Fruit fly (Drosophila melanogaster) whole organism, prepupa: ENCODE data around the gene fan.

ENCODE experiments used
- Blimp-1 ChIP-seq: fragments of 200-800 bp; sonication (Bioruptor generic); optimal IDR thresholded peaks from 3 replicates; lab custom pipeline; 2017; ENCODE audit warnings: missing biosample characterization, missing genetic modification characterization, mild to moderate bottlenecking, moderate library complexity, missing genetic modification reagents
- CG10669 ChIP-seq: fragments of 200-800 bp; sonication (Bioruptor generic); optimal IDR thresholded peaks from 3 replicates; lab custom pipeline; 2018; ENCODE audit warnings: missing biosample characterization, mild to moderate bottlenecking, missing genetic modification characterization, moderate library complexity
- CG11294 ChIP-seq: fragments of 200-800 bp; sonication (Bioruptor generic); IDR thresholded peaks from 2 replicates; pipeline ENCODE4 v1.3.6; 2022; ENCODE audit warnings: missing biosample characterization, missing genetic modification characterization
- CG11762 ChIP-seq: fragments of 200-800 bp; sonication (Bioruptor generic); optimal IDR thresholded peaks from 3 replicates; lab custom pipeline; 2016; ENCODE audit warnings: missing biosample characterization, missing genetic modification characterization; ENCODE audit not compliant: insufficient read depth
- CG15336 ChIP-seq: fragments of 200-800 bp; sonication (Bioruptor generic); IDR thresholded peaks from 2 replicates; pipeline ENCODE4 v1.3.6; 2022; ENCODE audit warnings: missing biosample characterization, missing genetic modification characterization
- CG1621 ChIP-seq: fragments of 200-800 bp; sonication (Bioruptor generic); optimal IDR thresholded peaks from 3 replicates; lab custom pipeline; 2018; ENCODE audit warnings: missing biosample characterization, mild to moderate bottlenecking, missing genetic modification characterization
- CG16779 ChIP-seq: fragments of 200-800 bp; sonication (Bioruptor generic); optimal IDR thresholded peaks from 3 replicates; lab custom pipeline; 2017; ENCODE audit warnings: missing biosample characterization, mild to moderate bottlenecking, missing genetic modification characterization
- CG3032 ChIP-seq: fragments of 200-800 bp; optimal IDR thresholded peaks from 2 replicates; lab custom pipeline; 2019; ENCODE audit warnings: missing biosample characterization, mild to moderate bottlenecking, missing genetic modification characterization, moderate library complexity
- CG31627 ChIP-seq: fragments of 200-800 bp; sonication (Bioruptor generic); optimal IDR thresholded peaks from 3 replicates; lab custom pipeline; 2016; ENCODE audit warnings: missing biosample characterization, missing genetic modification characterization
- CG32006 ChIP-seq: fragments of 200-800 bp; sonication (Bioruptor generic); optimal IDR thresholded peaks from 3 replicates; lab custom pipeline; 2017; ENCODE audit warnings: missing biosample characterization, mild to moderate bottlenecking, missing genetic modification characterization
- CG34406 ChIP-seq: fragments of 200-800 bp; sonication (Bioruptor generic); optimal IDR thresholded peaks from 3 replicates; lab custom pipeline; 2016; ENCODE audit warnings: missing biosample characterization, missing genetic modification characterization
- CG3919 ChIP-seq: fragments of 200-800 bp; sonication (Bioruptor generic); optimal IDR thresholded peaks from 3 replicates; lab custom pipeline; 2016; ENCODE audit warnings: missing biosample characterization, missing genetic modification characterization
- CG4318 ChIP-seq: fragments of 200-800 bp; sonication (Bioruptor generic); optimal IDR thresholded peaks from 3 replicates; lab custom pipeline; 2017; ENCODE audit warnings: missing biosample characterization, mild to moderate bottlenecking, missing genetic modification characterization
- CG6163 ChIP-seq: fragments of 200-800 bp; sonication (Bioruptor generic); IDR thresholded peaks from 3 replicates; pipeline ENCODE4 v1.3.6; 2022; ENCODE audit warnings: missing biosample characterization, missing genetic modification characterization
- CG6276 ChIP-seq: fragments of 200-800 bp; sonication (Bioruptor generic); optimal IDR thresholded peaks from 2 replicates; lab custom pipeline; 2017; ENCODE audit warnings: missing biosample characterization, mild to moderate bottlenecking, missing genetic modification characterization
- CG6792 ChIP-seq: fragments of 200-800 bp; sonication (Bioruptor generic); optimal IDR thresholded peaks from 3 replicates; lab custom pipeline; 2016; ENCODE audit warnings: missing biosample characterization, missing genetic modification characterization
- CG6808 ChIP-seq: fragments of 200-800 bp; sonication (Bioruptor generic); optimal IDR thresholded peaks from 3 replicates; lab custom pipeline; 2017; ENCODE audit warnings: missing biosample characterization, missing genetic modification characterization, mild to moderate bottlenecking, moderate library complexity, missing genetic modification reagents
- CG6854 ChIP-seq: fragments of 200-800 bp; sonication (Bioruptor generic); optimal IDR thresholded peaks from 2 replicates; lab custom pipeline; 2017; ENCODE audit warnings: missing biosample characterization, mild to moderate bottlenecking, missing genetic modification characterization
- CG7368 ChIP-seq: fragments of 200-800 bp; sonication (Bioruptor generic); optimal IDR thresholded peaks from 3 replicates; lab custom pipeline; 2016; ENCODE audit warnings: missing biosample characterization, missing genetic modification characterization
- CG8119 ChIP-seq: fragments of 200-800 bp; sonication (Bioruptor generic); IDR thresholded peaks from 3 replicates; pipeline ENCODE4 v1.3.6; 2022; ENCODE audit warnings: missing biosample characterization, missing genetic modification characterization
- CG8319 ChIP-seq: fragments of 200-800 bp; sonication (Bioruptor generic); optimal IDR thresholded peaks from 3 replicates; lab custom pipeline; 2016; ENCODE audit warnings: missing biosample characterization, missing genetic modification characterization
- CG8632 ChIP-seq: fragments of 200-800 bp; sonication (Bioruptor generic); optimal IDR thresholded peaks from 3 replicates; lab custom pipeline; 2016; ENCODE audit warnings: missing biosample characterization, missing genetic modification characterization
- CG9139 ChIP-seq: fragments of 200-800 bp; sonication (Bioruptor generic); optimal IDR thresholded peaks from 3 replicates; lab custom pipeline; 2017; ENCODE audit warnings: missing biosample characterization, mild to moderate bottlenecking, missing genetic modification characterization
- Eip75B ChIP-seq: fragments of 200-800 bp; sonication (Bioruptor generic); optimal IDR thresholded peaks from 3 replicates; lab custom pipeline; 2016; ENCODE audit warnings: missing biosample characterization, missing genetic modification characterization
- Eip78C ChIP-seq: fragments of 200-800 bp; sonication (Bioruptor generic); peaks from one replicate; lab custom pipeline; 2016; ENCODE audit warnings: missing biosample characterization, missing genetic modification characterization
- Eip93F ChIP-seq: fragments of 200-800 bp; sonication (Bioruptor generic); optimal IDR thresholded peaks from 2 replicates; lab custom pipeline; 2016; ENCODE audit warnings: missing biosample characterization, mild to moderate bottlenecking, missing genetic modification characterization
- Ets21C ChIP-seq: fragments of 200-800 bp; sonication (Bioruptor generic); optimal IDR thresholded peaks from 3 replicates; lab custom pipeline; 2016; ENCODE audit warnings: missing biosample characterization, missing genetic modification characterization
- Ets96B ChIP-seq: fragments of 200-800 bp; optimal IDR thresholded peaks from 2 replicates; lab custom pipeline; 2019; ENCODE audit warnings: missing biosample characterization, mild to moderate bottlenecking, missing genetic modification characterization, moderate library complexity
- Met ChIP-seq: fragments of 200-800 bp; sonication (Bioruptor generic); optimal IDR thresholded peaks from 3 replicates; lab custom pipeline; 2016; ENCODE audit warnings: missing biosample characterization, missing genetic modification characterization
- OdsH ChIP-seq: fragments of 200-800 bp; sonication (Bioruptor generic); optimal IDR thresholded peaks from 3 replicates; lab custom pipeline; 2016; ENCODE audit warnings: missing biosample characterization, missing genetic modification characterization
- Smox ChIP-seq: fragments of 200-800 bp; sonication (Bioruptor generic); optimal IDR thresholded peaks from 3 replicates; lab custom pipeline; 2016; ENCODE audit warnings: missing biosample characterization, missing genetic modification characterization
- Sox15 ChIP-seq: fragments of 200-800 bp; sonication (Bioruptor generic); optimal IDR thresholded peaks from 3 replicates; lab custom pipeline; 2016; ENCODE audit warnings: missing biosample characterization, missing genetic modification characterization
- achi ChIP-seq: fragments of 200-800 bp; sonication (Bioruptor generic); optimal IDR thresholded peaks from 3 replicates; lab custom pipeline; 2016; ENCODE audit warnings: missing biosample characterization, missing genetic modification characterization
- acj6 ChIP-seq: fragments of 200-800 bp; sonication (Bioruptor generic); optimal IDR thresholded peaks from 3 replicates; lab custom pipeline; 2016; ENCODE audit warnings: missing biosample characterization, missing genetic modification characterization
- cyc ChIP-seq: fragments of 200-800 bp; sonication (Bioruptor generic); optimal IDR thresholded peaks from 3 replicates; lab custom pipeline; 2016; ENCODE audit warnings: missing biosample characterization, missing genetic modification characterization
- dac ChIP-seq: fragments of 200-800 bp; sonication (Bioruptor generic); optimal IDR thresholded peaks from 2 replicates; lab custom pipeline; 2017; ENCODE audit warnings: missing biosample characterization, mild to moderate bottlenecking, missing genetic modification characterization
- dsx ChIP-seq: fragments of 200-800 bp; optimal IDR thresholded peaks from 3 replicates; lab custom pipeline; 2019; ENCODE audit warnings: missing biosample characterization, mild to moderate bottlenecking, missing genetic modification characterization, moderate library complexity; ENCODE audit not compliant: poor library complexity, severe bottlenecking
- esn ChIP-seq: fragments of 200-800 bp; sonication (Bioruptor generic); optimal IDR thresholded peaks from 2 replicates; lab custom pipeline; 2016; ENCODE audit warnings: missing biosample characterization, mild to moderate bottlenecking, missing genetic modification characterization, moderate library complexity
- fd59A ChIP-seq: fragments of 200-800 bp; sonication (Bioruptor generic); optimal IDR thresholded peaks from 2 replicates; lab custom pipeline; 2017; ENCODE audit warnings: missing biosample characterization, mild to moderate bottlenecking, missing genetic modification characterization, missing genetic modification reagents
- fd85E ChIP-seq: fragments of 200-800 bp; sonication (Bioruptor generic); optimal IDR thresholded peaks from 3 replicates; lab custom pipeline; 2016; ENCODE audit warnings: missing biosample characterization, missing genetic modification characterization
- fkh ChIP-seq: fragments of 200-800 bp; sonication (Bioruptor generic); optimal IDR thresholded peaks from 3 replicates; lab custom pipeline; 2017; ENCODE audit warnings: missing biosample characterization, mild to moderate bottlenecking, missing genetic modification characterization, moderate library complexity
- lz ChIP-seq: fragments of 200-800 bp; sonication (Bioruptor generic); optimal IDR thresholded peaks from 3 replicates; lab custom pipeline; 2016; ENCODE audit warnings: missing biosample characterization, missing genetic modification characterization
- pdm3 ChIP-seq: fragments of 200-800 bp; sonication (Bioruptor generic); optimal IDR thresholded peaks from 3 replicates; lab custom pipeline; 2016; ENCODE audit warnings: missing biosample characterization, missing genetic modification characterization
- salr ChIP-seq, 2 experiments: fragments of 200-800 bp; sonication (Bioruptor generic); optimal IDR thresholded peaks; 3 replicates each; lab custom pipeline; 2016 to 2018; ENCODE audit warnings: missing biosample characterization in 2 of 2, missing genetic modification characterization in 2 of 2, mild to moderate bottlenecking in 1 of 2
- spab ChIP-seq: fragments of 200-800 bp; sonication (Bioruptor generic); optimal IDR thresholded peaks from 2 replicates; lab custom pipeline; 2017; ENCODE audit warnings: missing biosample characterization, mild to moderate bottlenecking, missing genetic modification characterization, missing genetic modification reagents
- svp ChIP-seq: fragments of 200-800 bp; sonication (Bioruptor generic); peaks from one replicate; lab custom pipeline; 2016; ENCODE audit warnings: missing biosample characterization, missing genetic modification characterization

fan gene

dm6 chr3L:8137448-8137906, 28.5 kb downstream of the fan start, which contains the start of the genes Setx and mus301 (continued):
- peak; percentile 26 for TF ChIP-seq fd59A (GFP tag; lab: Kevin White, UChicago)
- peak; percentile 81 for TF ChIP-seq acj6
- no peak for TF ChIP-seq Eip93F (GFP tag; lab: Kevin White, UChicago)
- TF ChIP-seq fkh (GFP tag; lab: Kevin White, UChicago): no peak
- TF ChIP-seq Eip78C: peak; percentile 92
- TF ChIP-seq CG3032 (tag; lab: Kevin White, UChicago): peak; percentile 81
- TF ChIP-seq Smox (GFP tag; lab: Kevin White, UChicago): no peak
- TF ChIP-seq CG6276 (GFP tag; lab: Kevin White, UChicago): no peak
- TF ChIP-seq CG6808 (GFP tag; lab: Kevin White, UChicago): no peak
- no peak for TF ChIP-seq achi
- peak; percentile 88 for TF ChIP-seq CG31627 (GFP tag; lab: Kevin White, UChicago)
- TF ChIP-seq Ets21C (GFP tag; lab: Kevin White, UChicago): peak; percentile 75
- peak; percentile 86 for TF ChIP-seq esn (GFP tag; lab: Kevin White, UChicago)
- no peak for TF ChIP-seq Eip75B (GFP tag; lab: Kevin White, UChicago)
- TF ChIP-seq CG6792 (GFP tag; lab: Kevin White, UChicago): peak; percentile 67
- no peak for TF ChIP-seq CG3919 (GFP tag; lab: Kevin White, UChicago)
- no peak for TF ChIP-seq pdm3 (GFP tag; lab: Kevin White, UChicago)
- TF ChIP-seq CG6163 (GFP tag; lab: Robert Waterston, UW): no peak; the same call in 2 of the 3 replicates
- no peak for TF ChIP-seq Ets96B
- TF ChIP-seq dac (GFP tag; lab: Kevin White, UChicago): no peak
- TF ChIP-seq spab (GFP tag; lab: Kevin White, UChicago): no peak
- TF ChIP-seq CG8632: no peak
- TF ChIP-seq CG11762 (GFP tag; lab: Kevin White, UChicago): peak; percentile 36
- TF ChIP-seq CG34406 (GFP tag; lab: Kevin White, UChicago): peak; percentile 64
- TF ChIP-seq OdsH (GFP tag; lab: Kevin White, UChicago): no peak
- TF ChIP-seq CG16779 (tag; lab: Kevin White, UChicago): no peak
- TF ChIP-seq CG15336: no peak
- TF ChIP-seq CG7368 (GFP tag; lab: Kevin White, UChicago): no peak
- no peak for TF ChIP-seq CG9139 (GFP tag; lab: Kevin White, UChicago)
- TF ChIP-seq CG8319: peak; percentile 47
- no peak for TF ChIP-seq dsx
- TF ChIP-seq CG11294 (GFP tag; lab: Robert Waterston, UW): no peak; the same call in 1 of the 2 replicates
- peak; percentile 84 for TF ChIP-seq lz (GFP tag; lab: Kevin White, UChicago)
- no peak for TF ChIP-seq CG1621 (tag; lab: Kevin White, UChicago)
- peak; percentile 51 for TF ChIP-seq fd85E
- no peak for TF ChIP-seq CG10669 (GFP tag; lab: Kevin White, UChicago)
- TF ChIP-seq cyc: peak; percentile 83
- peak; percentile 70 for TF ChIP-seq Sox15 (GFP tag; lab: Kevin White, UChicago)

dm6 chr3L:8150284-8150683, 41.4 kb downstream of the fan start:
- TF ChIP-seq Blimp-1 (GFP tag; lab: Kevin White, UChicago) (peak; percentile 55), CG11294 (GFP tag; lab: Robert Waterston, UW) (no peak)

dm6 chr3L:8150812-8151211, 41.9 kb downstream of the fan start:
- TF ChIP-seq CG8319: no peak
- TF ChIP-seq CG6854 (GFP tag; lab: Kevin White, UChicago): no peak
- no peak for TF ChIP-seq Eip93F (GFP tag; lab: Kevin White, UChicago)
- no peak for TF ChIP-seq fd59A (GFP tag; lab: Kevin White, UChicago)
- no peak for TF ChIP-seq CG6808 (GFP tag; lab: Kevin White, UChicago)
- TF ChIP-seq lz (GFP tag; lab: Kevin White, UChicago): no peak
- TF ChIP-seq cyc: no peak
- TF ChIP-seq Met (GFP tag; lab: Kevin White, UChicago): no peak
- peak; percentile 1 for TF ChIP-seq CG4318
- TF ChIP-seq CG6163 (GFP tag; lab: Robert Waterston, UW): no peak
- TF ChIP-seq fkh (GFP tag; lab: Kevin White, UChicago): no peak
- TF ChIP-seq spab (GFP tag; lab: Kevin White, UChicago): no peak
- no peak for TF ChIP-seq CG8119
- TF ChIP-seq CG16779 (tag; lab: Kevin White, UChicago): no peak
- no peak for TF ChIP-seq pdm3 (GFP tag; lab: Kevin White, UChicago)
- peak; percentile 68 for TF ChIP-seq Eip78C
- TF ChIP-seq CG10669 (GFP tag; lab: Kevin White, UChicago): no peak
- TF ChIP-seq Sox15 (GFP tag; lab: Kevin White, UChicago): no peak
- TF ChIP-seq svp (GFP tag; lab: Kevin White, UChicago): no peak
- no peak for TF ChIP-seq Ets96B
- TF ChIP-seq CG3919 (GFP tag; lab: Kevin White, UChicago): peak; percentile 23
- TF ChIP-seq Ets21C (GFP tag; lab: Kevin White, UChicago): no peak
- no peak for TF ChIP-seq Smox (GFP tag; lab: Kevin White, UChicago)
- TF ChIP-seq CG32006 (GFP tag; lab: Kevin White, UChicago): peak; percentile 74
- TF ChIP-seq salr (GFP tag; optimal IDR thresholded peaks at IDR 0.05; lab: Kevin White, UChicago): no peak
